Worm (Caenorhabditis elegans) whole organism, young adult: ENCODE data around the gene mca-1.

Experiments
- tbx-9 ChIP-seq: sonication (generic microtip); optimal IDR thresholded peaks from 2 replicates; lab custom pipeline; 2016; ENCODE audit warnings: borderline replicate concordance, missing genetic modification characterization, inconsistent platforms, missing compliant biosample characterization
- unc-62 ChIP-seq: fragments of 150-350 bp; optimal IDR thresholded peaks from 2 replicates; lab custom pipeline; 2014; ENCODE audit warnings: missing biosample characterization, missing genetic modification reagents, missing genetic modification characterization

DNA sequence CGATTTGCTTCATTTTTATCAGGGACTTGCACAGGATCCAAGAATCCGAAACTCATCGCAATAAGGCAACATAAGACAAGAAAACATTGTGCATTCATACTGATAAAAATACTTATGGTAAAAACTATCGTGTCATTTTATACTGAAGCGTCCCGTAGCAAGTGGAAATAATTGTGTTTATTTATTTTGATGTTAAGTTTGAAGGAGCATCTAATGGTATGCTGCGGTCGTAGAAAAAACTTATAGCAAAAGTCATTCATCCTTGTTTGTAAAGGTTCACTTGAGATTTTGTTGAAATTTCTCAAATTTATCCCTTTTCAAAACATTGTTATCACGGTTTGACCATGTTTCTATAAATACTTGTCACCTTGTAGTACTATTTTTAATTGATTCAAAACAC is 9.8 kb downstream of the mca-1 start, which contains the start of gene W09C2.10:
- TF ChIP-seq tbx-9 (tag; lab: Kevin White, UChicago) (no peak), unc-62 (no peak)
